Worm (Caenorhabditis elegans) whole organism, mixed stage, embryonic: Measurements from ENCODE around the gene C33E10.1.

Experiments used
- M03D4.4 ChIP-seq: sonication (generic microtip); optimal IDR thresholded peaks from 2 replicates; lab custom pipeline; 2017; ENCODE audit warnings: mild to moderate bottlenecking, missing genetic modification characterization, missing compliant biosample characterization
- hlh-1 ChIP-seq: fragments of 150-350 bp; optimal IDR thresholded peaks from 2 replicates; lab custom pipeline; 2014; ENCODE audit warnings: missing biosample characterization, missing genetic modification reagents, missing genetic modification characterization
- mep-1 ChIP-seq: fragments of 150-350 bp; optimal IDR thresholded peaks from 2 replicates; lab custom pipeline; 2017; ENCODE audit warnings: missing biosample characterization, missing genetic modification reagents, missing genetic modification characterization, inconsistent platforms
- nhr-12 ChIP-seq: fragments of 150-350 bp; optimal IDR thresholded peaks from 2 replicates; lab custom pipeline; 2014; ENCODE audit warnings: missing biosample characterization, missing genetic modification characterization
- pha-4 ChIP-seq: fragments of 150-350 bp; optimal IDR thresholded peaks from 2 replicates; lab custom pipeline; 2018; ENCODE audit warnings: missing biosample characterization, missing genetic modification reagents, missing genetic modification characterization
- unc-62 ChIP-seq: fragments of 150-350 bp; optimal IDR thresholded peaks from 2 replicates; lab custom pipeline; 2014; ENCODE audit warnings: missing biosample characterization, missing genetic modification reagents, missing genetic modification characterization

ce11 chrX:17333752-17334151 lies 28.7 kb downstream of the C33E10.1 start, which contains the start of gene C53C11.5:
- TF ChIP-seq mep-1 (tag; lab: Kevin White, UChicago) (no peak), pha-4 (tag; lab: Kevin White, UChicago) (no peak), nhr-12 (tag; lab: Kevin White, UChicago) (no peak), hlh-1 (tag; lab: Kevin White, UChicago) (no peak), unc-62 (GFP tag; lab: Kevin White, UChicago) (no peak), M03D4.4 (tag; lab: Kevin White, UChicago) (no peak)
